Fruit fly (Drosophila melanogaster) whole organism, prepupa: ENCODE results near the gene bark.

Experiments
- CG10669 ChIP-seq: fragments of 200-800 bp; sonication (Bioruptor generic); optimal IDR thresholded peaks from 3 replicates; lab custom pipeline; 2018; ENCODE audit warnings: missing biosample characterization, mild to moderate bottlenecking, missing genetic modification characterization, moderate library complexity
- CG11294 ChIP-seq: fragments of 200-800 bp; sonication (Bioruptor generic); IDR thresholded peaks from 2 replicates; pipeline ENCODE4 v1.3.6; 2022; ENCODE audit warnings: missing biosample characterization, missing genetic modification characterization
- CG11762 ChIP-seq: fragments of 200-800 bp; sonication (Bioruptor generic); optimal IDR thresholded peaks from 3 replicates; lab custom pipeline; 2016; ENCODE audit warnings: missing biosample characterization, missing genetic modification characterization; ENCODE audit not compliant: insufficient read depth
- CG11902 ChIP-seq: fragments of 200-800 bp; sonication (Bioruptor generic); optimal IDR thresholded peaks from 3 replicates; lab custom pipeline; 2016; ENCODE audit warnings: missing biosample characterization, missing genetic modification characterization
- CG3032 ChIP-seq: fragments of 200-800 bp; optimal IDR thresholded peaks from 2 replicates; lab custom pipeline; 2019; ENCODE audit warnings: missing biosample characterization, mild to moderate bottlenecking, missing genetic modification characterization, moderate library complexity
- CG31627 ChIP-seq: fragments of 200-800 bp; sonication (Bioruptor generic); optimal IDR thresholded peaks from 3 replicates; lab custom pipeline; 2016; ENCODE audit warnings: missing biosample characterization, missing genetic modification characterization
- CG34406 ChIP-seq: fragments of 200-800 bp; sonication (Bioruptor generic); optimal IDR thresholded peaks from 3 replicates; lab custom pipeline; 2016; ENCODE audit warnings: missing biosample characterization, missing genetic modification characterization
- CG3919 ChIP-seq: fragments of 200-800 bp; sonication (Bioruptor generic); optimal IDR thresholded peaks from 3 replicates; lab custom pipeline; 2016; ENCODE audit warnings: missing biosample characterization, missing genetic modification characterization
- CG4318 ChIP-seq: fragments of 200-800 bp; sonication (Bioruptor generic); optimal IDR thresholded peaks from 3 replicates; lab custom pipeline; 2017; ENCODE audit warnings: missing biosample characterization, mild to moderate bottlenecking, missing genetic modification characterization
- CG6163 ChIP-seq: fragments of 200-800 bp; sonication (Bioruptor generic); IDR thresholded peaks from 3 replicates; pipeline ENCODE4 v1.3.6; 2022; ENCODE audit warnings: missing biosample characterization, missing genetic modification characterization
- CG6276 ChIP-seq: fragments of 200-800 bp; sonication (Bioruptor generic); optimal IDR thresholded peaks from 2 replicates; lab custom pipeline; 2017; ENCODE audit warnings: missing biosample characterization, mild to moderate bottlenecking, missing genetic modification characterization
- CG6792 ChIP-seq: fragments of 200-800 bp; sonication (Bioruptor generic); optimal IDR thresholded peaks from 3 replicates; lab custom pipeline; 2016; ENCODE audit warnings: missing biosample characterization, missing genetic modification characterization
- CG6808 ChIP-seq: fragments of 200-800 bp; sonication (Bioruptor generic); optimal IDR thresholded peaks from 3 replicates; lab custom pipeline; 2017; ENCODE audit warnings: missing biosample characterization, missing genetic modification characterization, mild to moderate bottlenecking, moderate library complexity, missing genetic modification reagents
- CG6854 ChIP-seq: fragments of 200-800 bp; sonication (Bioruptor generic); optimal IDR thresholded peaks from 2 replicates; lab custom pipeline; 2017; ENCODE audit warnings: missing biosample characterization, mild to moderate bottlenecking, missing genetic modification characterization
- CG7368 ChIP-seq: fragments of 200-800 bp; sonication (Bioruptor generic); optimal IDR thresholded peaks from 3 replicates; lab custom pipeline; 2016; ENCODE audit warnings: missing biosample characterization, missing genetic modification characterization
- CG8119 ChIP-seq: fragments of 200-800 bp; sonication (Bioruptor generic); IDR thresholded peaks from 3 replicates; pipeline ENCODE4 v1.3.6; 2022; ENCODE audit warnings: missing biosample characterization, missing genetic modification characterization
- CG8319 ChIP-seq: fragments of 200-800 bp; sonication (Bioruptor generic); optimal IDR thresholded peaks from 3 replicates; lab custom pipeline; 2016; ENCODE audit warnings: missing biosample characterization, missing genetic modification characterization
- CG9139 ChIP-seq: fragments of 200-800 bp; sonication (Bioruptor generic); optimal IDR thresholded peaks from 3 replicates; lab custom pipeline; 2017; ENCODE audit warnings: missing biosample characterization, mild to moderate bottlenecking, missing genetic modification characterization
- Eip75B ChIP-seq: fragments of 200-800 bp; sonication (Bioruptor generic); optimal IDR thresholded peaks from 3 replicates; lab custom pipeline; 2016; ENCODE audit warnings: missing biosample characterization, missing genetic modification characterization
- Eip78C ChIP-seq: fragments of 200-800 bp; sonication (Bioruptor generic); peaks from one replicate; lab custom pipeline; 2016; ENCODE audit warnings: missing biosample characterization, missing genetic modification characterization
- Eip93F ChIP-seq: fragments of 200-800 bp; sonication (Bioruptor generic); optimal IDR thresholded peaks from 2 replicates; lab custom pipeline; 2016; ENCODE audit warnings: missing biosample characterization, mild to moderate bottlenecking, missing genetic modification characterization
- Ets21C ChIP-seq: fragments of 200-800 bp; sonication (Bioruptor generic); optimal IDR thresholded peaks from 3 replicates; lab custom pipeline; 2016; ENCODE audit warnings: missing biosample characterization, missing genetic modification characterization
- Hr38 ChIP-seq: sonication (Bioruptor generic); optimal IDR thresholded peaks from 2 replicates; lab custom pipeline; 2016; ENCODE audit warnings: missing biosample characterization, missing genetic modification characterization
- Hr39 ChIP-seq: fragments of 200-800 bp; sonication (Bioruptor generic); optimal IDR thresholded peaks from 2 replicates; lab custom pipeline; 2016; ENCODE audit warnings: missing biosample characterization, missing genetic modification characterization
- Hr4 ChIP-seq: fragments of 200-800 bp; sonication (Bioruptor generic); optimal IDR thresholded peaks from 3 replicates; lab custom pipeline; 2016; ENCODE audit warnings: missing biosample characterization, missing genetic modification characterization
- Lpt ChIP-seq: fragments of 200-800 bp; sonication (Bioruptor generic); optimal IDR thresholded peaks from 3 replicates; lab custom pipeline; 2016; ENCODE audit warnings: missing biosample characterization, missing genetic modification characterization
- Met ChIP-seq: fragments of 200-800 bp; sonication (Bioruptor generic); optimal IDR thresholded peaks from 3 replicates; lab custom pipeline; 2016; ENCODE audit warnings: missing biosample characterization, missing genetic modification characterization
- Smox ChIP-seq: fragments of 200-800 bp; sonication (Bioruptor generic); optimal IDR thresholded peaks from 3 replicates; lab custom pipeline; 2016; ENCODE audit warnings: missing biosample characterization, missing genetic modification characterization
- Sox102F ChIP-seq: fragments of 200-800 bp; sonication (Bioruptor generic); optimal IDR thresholded peaks from 2 replicates; lab custom pipeline; 2016; ENCODE audit warnings: missing biosample characterization, mild to moderate bottlenecking, missing genetic modification characterization
- Sox14 ChIP-seq: fragments of 200-800 bp; sonication (Bioruptor generic); optimal IDR thresholded peaks from 3 replicates; lab custom pipeline; 2016; ENCODE audit warnings: missing biosample characterization, missing genetic modification characterization
- achi ChIP-seq: fragments of 200-800 bp; sonication (Bioruptor generic); optimal IDR thresholded peaks from 3 replicates; lab custom pipeline; 2016; ENCODE audit warnings: missing biosample characterization, missing genetic modification characterization
- cyc ChIP-seq: fragments of 200-800 bp; sonication (Bioruptor generic); optimal IDR thresholded peaks from 3 replicates; lab custom pipeline; 2016; ENCODE audit warnings: missing biosample characterization, missing genetic modification characterization
- dac ChIP-seq: fragments of 200-800 bp; sonication (Bioruptor generic); optimal IDR thresholded peaks from 2 replicates; lab custom pipeline; 2017; ENCODE audit warnings: missing biosample characterization, mild to moderate bottlenecking, missing genetic modification characterization
- dsx ChIP-seq: fragments of 200-800 bp; optimal IDR thresholded peaks from 3 replicates; lab custom pipeline; 2019; ENCODE audit warnings: missing biosample characterization, mild to moderate bottlenecking, missing genetic modification characterization, moderate library complexity; ENCODE audit not compliant: poor library complexity, severe bottlenecking
- fd59A ChIP-seq: fragments of 200-800 bp; sonication (Bioruptor generic); optimal IDR thresholded peaks from 2 replicates; lab custom pipeline; 2017; ENCODE audit warnings: missing biosample characterization, mild to moderate bottlenecking, missing genetic modification characterization, missing genetic modification reagents
- fd85E ChIP-seq: fragments of 200-800 bp; sonication (Bioruptor generic); optimal IDR thresholded peaks from 3 replicates; lab custom pipeline; 2016; ENCODE audit warnings: missing biosample characterization, missing genetic modification characterization
- fkh ChIP-seq: fragments of 200-800 bp; sonication (Bioruptor generic); optimal IDR thresholded peaks from 3 replicates; lab custom pipeline; 2017; ENCODE audit warnings: missing biosample characterization, mild to moderate bottlenecking, missing genetic modification characterization, moderate library complexity
- net ChIP-seq: fragments of 200-800 bp; sonication (Bioruptor generic); optimal IDR thresholded peaks from 3 replicates; lab custom pipeline; 2016; ENCODE audit warnings: missing biosample characterization, missing genetic modification characterization
- pdm3 ChIP-seq: fragments of 200-800 bp; sonication (Bioruptor generic); optimal IDR thresholded peaks from 3 replicates; lab custom pipeline; 2016; ENCODE audit warnings: missing biosample characterization, missing genetic modification characterization
- spab ChIP-seq: fragments of 200-800 bp; sonication (Bioruptor generic); optimal IDR thresholded peaks from 2 replicates; lab custom pipeline; 2017; ENCODE audit warnings: missing biosample characterization, mild to moderate bottlenecking, missing genetic modification characterization, missing genetic modification reagents
- svp ChIP-seq: fragments of 200-800 bp; sonication (Bioruptor generic); peaks from one replicate; lab custom pipeline; 2016; ENCODE audit warnings: missing biosample characterization, missing genetic modification characterization
- topi ChIP-seq: fragments of 200-800 bp; sonication (Bioruptor generic); optimal IDR thresholded peaks from 3 replicates; lab custom pipeline; 2016; ENCODE audit warnings: missing biosample characterization, missing genetic modification characterization
- vri ChIP-seq: fragments of 200-800 bp; sonication (Bioruptor generic); optimal IDR thresholded peaks from 3 replicates; lab custom pipeline; 2016; ENCODE audit warnings: missing biosample characterization, mild to moderate bottlenecking, missing genetic modification characterization

bark gene

dm6 chr2L:3789290-3790067 lies 2.5 kb downstream of the bark start (continued):
- TF ChIP-seq CG11294 (GFP tag; lab: Robert Waterston, UW) (no peak), CG6276 (GFP tag; lab: Kevin White, UChicago) (no peak), topi (no peak), Eip78C (GFP tag; lab: Kevin White, UChicago) (peak; percentile 89), CG6163 (GFP tag; lab: Robert Waterston, UW) (peak; percentile 70; the same call in 2 of the 3 replicates), fd59A (GFP tag; lab: Kevin White, UChicago) (no peak), CG11762 (peak; percentile 13), CG6792 (GFP tag; lab: Kevin White, UChicago) (peak; percentile 55), vri (GFP tag; lab: Kevin White, UChicago) (peak; percentile 30), fkh (GFP tag; lab: Kevin White, UChicago) (peak; percentile 79), CG4318 (peak; percentile 56), CG8319 (GFP tag; lab: Kevin White, UChicago) (peak; percentile 31), CG31627 (peak; percentile 27), dsx (no peak), CG9139 (no peak), CG3032 (tag; lab: Kevin White, UChicago) (peak; percentile 6), CG11902 (GFP tag; lab: Kevin White, UChicago) (no peak), Sox102F (peak; percentile 25), Smox (GFP tag; lab: Kevin White, UChicago) (no peak), fd85E (GFP tag; lab: Kevin White, UChicago) (no peak), Met (GFP tag; lab: Kevin White, UChicago) (no peak)

dm6 chr2L:3791629-3792028 lies 4.7 kb downstream of the bark start:
- TF ChIP-seq Hr38 (GFP tag; lab: Kevin White, UChicago): no peak
- no peak for TF ChIP-seq Met (GFP tag; lab: Kevin White, UChicago)
- TF ChIP-seq vri (GFP tag; lab: Kevin White, UChicago): peak; percentile 92
- peak; percentile 95 for TF ChIP-seq svp (GFP tag; lab: Kevin White, UChicago)

dm6 chr2L:3802818-3803456 lies 16.0 kb downstream of the bark start:
- TF ChIP-seq spab (GFP tag; lab: Kevin White, UChicago): no peak
- TF ChIP-seq CG6276 (GFP tag; lab: Kevin White, UChicago): peak; percentile 57
- peak; percentile 73 for TF ChIP-seq CG3032 (tag; lab: Kevin White, UChicago)
- peak; percentile 31; the same call in 1 of the 2 replicates for TF ChIP-seq CG11294 (GFP tag; lab: Robert Waterston, UW)
- peak; percentile 55 for TF ChIP-seq CG6808 (GFP tag; lab: Kevin White, UChicago)
- TF ChIP-seq vri (GFP tag; lab: Kevin White, UChicago): peak; percentile 13
- no peak for TF ChIP-seq net (GFP tag; lab: Kevin White, UChicago)
- peak; percentile 16 for TF ChIP-seq Eip93F (GFP tag; lab: Kevin White, UChicago)
- TF ChIP-seq achi (GFP tag; lab: Kevin White, UChicago): peak; percentile 66
- TF ChIP-seq Sox102F: peak; percentile 31
- no peak for TF ChIP-seq fkh (GFP tag; lab: Kevin White, UChicago)
- no peak for TF ChIP-seq CG6854
- peak; percentile 63 for TF ChIP-seq CG31627
- TF ChIP-seq CG6163 (GFP tag; lab: Robert Waterston, UW): peak; percentile 90
- peak; percentile 59 for TF ChIP-seq Lpt (GFP tag; lab: Kevin White, UChicago)
- peak; percentile 7 for TF ChIP-seq CG3919 (GFP tag; lab: Kevin White, UChicago)
- TF ChIP-seq Sox14 (GFP tag; lab: Kevin White, UChicago): peak; percentile 31
- no peak for TF ChIP-seq CG9139
- peak; percentile 42 for TF ChIP-seq fd59A (GFP tag; lab: Kevin White, UChicago)
- peak; percentile 87 for TF ChIP-seq pdm3 (GFP tag; lab: Kevin White, UChicago)
- TF ChIP-seq Eip78C (GFP tag; lab: Kevin White, UChicago): peak; percentile 89
- peak; percentile 8 for TF ChIP-seq CG10669 (GFP tag; lab: Kevin White, UChicago)
- no peak for TF ChIP-seq CG11762
- peak; percentile 34 for TF ChIP-seq CG8319 (GFP tag; lab: Kevin White, UChicago)
- TF ChIP-seq CG34406 (GFP tag; lab: Kevin White, UChicago): no peak
- peak; percentile 26 for TF ChIP-seq Smox (GFP tag; lab: Kevin White, UChicago)
- no peak for TF ChIP-seq Hr39
- no peak for TF ChIP-seq CG7368
- peak; percentile 22 for TF ChIP-seq Hr4 (GFP tag; lab: Kevin White, UChicago)
- TF ChIP-seq Eip75B: no peak
- TF ChIP-seq cyc: peak; percentile 53
- TF ChIP-seq CG8119 (GFP tag; lab: Robert Waterston, UW): peak; percentile 87
- no peak for TF ChIP-seq svp (GFP tag; lab: Kevin White, UChicago)
- TF ChIP-seq dac (GFP tag; lab: Kevin White, UChicago): peak; percentile 65
- peak; percentile 19 for TF ChIP-seq Ets21C
